Worm (Caenorhabditis elegans) whole organism, midembryonic: ENCODE data around the gene nxf-2.

ENCODE experiments used
- T22C8.4 ChIP-seq: fragments of 200-800 bp; sonication (Bioruptor generic); IDR thresholded peaks from 2 replicates; pipeline ENCODE4 v1.3.6; 2022; ENCODE audit warnings: missing genetic modification characterization, missing compliant biosample characterization
- tab-1 ChIP-seq: fragments of 200-800 bp; sonication (Bioruptor generic); IDR thresholded peaks from 2 replicates; pipeline ENCODE4 v1.3.6; 2022; ENCODE audit warnings: missing genetic modification characterization, missing compliant biosample characterization
- ztf-29 ChIP-seq: fragments of 200-800 bp; sonication (Bioruptor generic); IDR thresholded peaks from 2 replicates; pipeline ENCODE4 v1.3.6; 2022; ENCODE audit warnings: missing genetic modification reagents, missing genetic modification characterization, missing compliant biosample characterization

DNA sequence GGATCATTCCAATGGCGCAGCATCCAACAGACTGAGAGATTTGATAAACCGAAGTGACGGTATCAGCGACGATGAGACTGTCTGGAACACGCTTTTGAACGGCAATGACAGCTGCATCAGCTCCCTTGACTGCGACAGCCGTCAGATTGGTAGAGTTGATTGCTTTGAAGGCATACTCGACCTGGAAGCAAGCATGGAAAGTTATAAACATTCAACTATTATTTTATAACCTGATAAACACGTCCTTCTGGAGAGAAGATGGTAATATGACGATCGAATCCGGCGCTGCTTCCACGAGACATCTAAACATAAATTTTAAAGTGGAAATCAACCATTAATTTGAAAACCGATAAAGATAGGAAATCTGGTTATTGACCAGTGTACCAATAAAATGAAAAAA, 4.7 kb upstream of the nxf-2 start, which contains the start of gene pas-1:
- TF ChIP-seq T22C8.4 (GFP tag; lab: Robert Waterston, UW) (no peak), ztf-29 (no peak), tab-1 (GFP tag; lab: Robert Waterston, UW) (no peak)
